Worm (Caenorhabditis elegans): ENCODE data around the gene ttr-33.

Gene ttr-33

DNA sequence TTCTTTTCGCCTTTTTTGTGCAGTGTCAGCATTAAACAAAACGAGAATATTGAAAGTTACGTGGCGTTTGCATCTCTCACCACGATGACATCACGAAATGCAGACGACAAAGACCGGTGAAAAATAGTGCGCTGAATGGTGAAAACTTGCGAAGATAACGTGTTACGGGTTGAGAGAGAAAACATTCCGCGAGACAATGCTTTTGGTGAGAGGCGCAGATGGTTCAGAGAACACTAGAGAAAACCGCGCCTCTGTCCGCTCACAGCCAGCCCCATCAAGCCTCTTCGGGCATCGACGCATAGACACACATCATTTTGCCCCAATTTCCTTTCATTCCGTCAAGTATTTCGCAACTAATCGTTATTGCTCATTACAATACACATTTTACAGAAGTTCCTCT, 16.9 kb upstream of the ttr-33 start, which contains the start of the genes C37C3.9 and C37C3.18 (continued):
- TF ChIP-seq ztf-4 (tag; optimal IDR thresholded peaks at IDR 0.05): peak; percentile 31
- TF ChIP-seq skn-1 (tag; optimal IDR thresholded peaks at IDR 0.05): peak; percentile 80

- TF ChIP-seq blmp-1 (tag; optimal IDR thresholded peaks at IDR 0.05; ENCODE audit: insufficient read depth) (no peak), nhr-10 (tag; optimal IDR thresholded peaks at IDR 0.05) (no peak), unc-39 (tag; optimal IDR thresholded peaks at IDR 0.05) (no peak), mab-5 (tag; optimal IDR thresholded peaks at IDR 0.05) (no peak), unc-55 (GFP tag; optimal IDR thresholded peaks at IDR 0.05) (peak; percentile 8), skn-1 (tag; optimal IDR thresholded peaks at IDR 0.05) (no peak), nhr-6 (tag; optimal IDR thresholded peaks at IDR 0.05) (no peak), C34F6.9 (tag; optimal IDR thresholded peaks at IDR 0.05) (peak; percentile 7)
Measured at ce11 chrV:7853900-7854299, 16.2 kb upstream of the ttr-33 start.

DNA sequence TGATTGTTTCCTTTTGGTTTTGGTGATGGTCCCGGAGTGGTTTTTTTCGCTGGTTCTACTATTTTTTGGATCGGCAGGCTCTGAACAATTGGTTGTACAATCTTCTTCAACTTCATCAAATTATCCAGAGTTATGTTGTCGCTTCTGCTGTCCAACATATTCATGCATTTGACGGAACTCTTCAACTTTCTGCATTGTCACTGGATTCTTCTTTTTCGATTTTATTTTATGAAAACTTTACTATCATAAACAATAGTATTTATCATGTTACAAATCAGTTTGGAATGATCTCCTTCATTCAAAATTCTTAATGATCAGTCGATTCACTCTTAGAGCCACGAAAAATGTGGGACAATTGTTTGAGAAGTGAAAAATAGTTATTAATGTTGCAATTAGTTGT, 14.4 kb upstream of the ttr-33 start:
- TF ChIP-seq ztf-4 (tag; optimal IDR thresholded peaks at IDR 0.05): no peak
- TF ChIP-seq elt-3 (tag; optimal IDR thresholded peaks at IDR 0.05): no peak

DNA sequence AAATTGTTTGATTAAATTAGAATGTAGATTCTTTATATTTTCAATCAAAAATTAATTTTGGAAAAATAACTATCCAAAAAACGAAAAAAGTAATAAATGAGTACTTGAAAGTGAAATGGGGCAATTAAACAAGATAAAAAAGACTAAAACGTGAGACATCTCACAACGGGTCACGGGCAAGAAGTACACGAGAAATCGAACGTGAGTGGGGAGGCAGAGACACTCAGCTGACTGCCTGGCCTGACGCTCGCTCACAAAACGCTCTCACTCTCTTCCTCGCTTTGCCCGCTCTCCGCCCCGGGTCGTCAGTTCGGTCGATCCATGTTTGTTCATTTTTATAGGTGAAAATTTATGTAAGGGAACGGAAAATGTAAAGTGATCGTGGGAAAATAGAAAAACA, 10.5 kb upstream of the ttr-33 start:
- TF ChIP-seq peb-1 (tag; optimal IDR thresholded peaks at IDR 0.05): no peak
- no peak for TF ChIP-seq Y55F3AM.14 (GFP tag; optimal IDR thresholded peaks at IDR 0.05)
- TF ChIP-seq nhr-12 (tag; optimal IDR thresholded peaks at IDR 0.05): no peak
- TF ChIP-seq lin-39 (tag; optimal IDR thresholded peaks at IDR 0.05): no peak
- TF ChIP-seq elt-1 (tag; optimal IDR thresholded peaks at IDR 0.05): no peak
- TF ChIP-seq ztf-1 (GFP tag; conservative IDR thresholded peaks at IDR 0.05): no peak
- no peak for TF ChIP-seq snpc-4 (tag; optimal IDR thresholded peaks at IDR 0.05)
- TF ChIP-seq mab-5 (tag; optimal IDR thresholded peaks at IDR 0.05): no peak
- no peak for TF ChIP-seq nhr-6 (tag; optimal IDR thresholded peaks at IDR 0.05)
- TF ChIP-seq ama-1 (optimal IDR thresholded peaks at IDR 0.05): no peak
- no peak for TF ChIP-seq R02D3.7 (tag; optimal IDR thresholded peaks at IDR 0.05)
- no peak for TF ChIP-seq aly-2 (tag; optimal IDR thresholded peaks at IDR 0.05)
- TF ChIP-seq fos-1 (tag; optimal IDR thresholded peaks at IDR 0.05): peak; percentile 9
- no peak for TF ChIP-seq ceh-16 (tag; optimal IDR thresholded peaks at IDR 0.05)
- no peak for TF ChIP-seq dmd-4 (tag; optimal IDR thresholded peaks at IDR 0.05)
- TF ChIP-seq ztf-11 (tag; optimal IDR thresholded peaks at IDR 0.05): no peak
- TF ChIP-seq lsy-2 (tag; optimal IDR thresholded peaks at IDR 0.05): no peak
- TF ChIP-seq nhr-77 (tag; optimal IDR thresholded peaks at IDR 0.05): no peak
- TF ChIP-seq unc-55 (GFP tag; optimal IDR thresholded peaks at IDR 0.05): no peak
- peak in 1 of 2 experiments; percentile 16 for TF ChIP-seq mdl-1 (tag; optimal IDR thresholded peaks at IDR 0.05)
- peak; percentile 10 for TF ChIP-seq C34F6.9 (tag; optimal IDR thresholded peaks at IDR 0.05)
- no peak for TF ChIP-seq unc-62 (GFP tag; optimal IDR thresholded peaks at IDR 0.05)
- TF ChIP-seq nhr-129 (tag; optimal IDR thresholded peaks at IDR 0.05): peak; percentile 44
- peak; percentile 32 for TF ChIP-seq F13H6.1 (tag; optimal IDR thresholded peaks at IDR 0.05)

DNA sequence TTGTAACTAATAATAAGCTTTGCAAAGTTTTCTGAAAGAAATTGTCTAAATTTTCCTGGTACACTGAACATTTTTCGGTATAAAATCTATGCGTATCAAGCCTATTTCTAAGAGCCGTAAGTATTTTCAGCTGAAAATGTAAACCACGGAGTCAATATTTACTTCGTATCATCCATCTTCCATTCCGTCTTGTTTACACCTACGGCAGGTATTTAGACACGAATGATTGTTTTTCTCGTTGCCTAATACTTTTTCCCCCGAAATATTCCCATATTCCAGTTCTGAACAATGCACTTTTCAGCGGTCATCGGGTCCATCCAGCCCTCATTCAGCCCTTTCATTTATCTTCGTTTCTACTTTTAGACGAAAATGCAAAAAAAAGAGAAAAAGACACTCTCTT, 10.0 kb upstream of the ttr-33 start:
- no peak for TF ChIP-seq crh-2 (tag; optimal IDR thresholded peaks at IDR 0.05)
- TF ChIP-seq elt-3 (tag; optimal IDR thresholded peaks at IDR 0.05): no peak
- TF ChIP-seq zag-1 (tag; optimal IDR thresholded peaks at IDR 0.05): no peak
- TF ChIP-seq nhr-237 (tag; optimal IDR thresholded peaks at IDR 0.05): no peak
- TF ChIP-seq R02D3.7 (tag; optimal IDR thresholded peaks at IDR 0.05): no peak
- no peak for TF ChIP-seq nhr-129 (tag; optimal IDR thresholded peaks at IDR 0.05)
- no peak for TF ChIP-seq Y55F3AM.14 (GFP tag; optimal IDR thresholded peaks at IDR 0.05)
- no peak for TF ChIP-seq skn-1 (tag; optimal IDR thresholded peaks at IDR 0.05)
- no peak for TF ChIP-seq ztf-11 (tag; optimal IDR thresholded peaks at IDR 0.05)
- no peak for TF ChIP-seq ama-1 (optimal IDR thresholded peaks at IDR 0.05)

DNA sequence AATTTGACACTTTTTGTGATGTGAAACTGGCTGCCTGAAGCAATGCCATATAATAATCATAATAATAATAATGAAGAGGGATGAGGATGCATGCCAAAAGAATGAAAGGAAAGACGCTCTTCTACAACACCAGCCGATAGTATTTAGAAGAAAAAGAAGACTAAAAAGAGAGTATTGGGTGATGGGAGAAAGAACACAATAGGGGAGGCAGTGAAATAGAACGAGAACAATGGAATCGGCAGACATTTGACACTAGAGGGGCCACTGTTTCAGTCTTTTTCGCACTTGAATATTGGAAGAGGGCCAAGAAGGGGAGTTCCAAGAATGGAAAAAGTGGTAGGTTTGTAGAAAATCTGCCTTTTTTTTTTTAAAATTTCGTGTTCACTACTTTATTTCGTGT, 9.5 kb upstream of the ttr-33 start, which contains the start of gene memo-1:
memo-1 (minus strand) TSS at position 2 of the 400 bp plus-strand sequence.
- TF ChIP-seq mbf-1 (tag; optimal IDR thresholded peaks at IDR 0.05): no peak
- TF ChIP-seq fos-1 (tag; optimal IDR thresholded peaks at IDR 0.05): no peak
- TF ChIP-seq egl-27 (tag; optimal IDR thresholded peaks at IDR 0.05): no peak
- TF ChIP-seq elt-1 (tag; optimal IDR thresholded peaks at IDR 0.05): no peak

Data from whole organism, L2 larva.